Fruit fly (Drosophila melanogaster) whole organism, wandering third instar larva: ENCODE results near the gene CG10793.

Experiments
- Abd-B ChIP-seq: fragments of >200 bp; optimal IDR thresholded peaks from 2 replicates; lab custom pipeline; 2017; ENCODE audit warnings: missing biosample characterization, missing genetic modification characterization
- CG32264 ChIP-seq: fragments of 200-800 bp; sonication (Bioruptor generic); optimal IDR thresholded peaks from 2 replicates; lab custom pipeline; 2016; ENCODE audit warnings: missing biosample characterization, missing genetic modification characterization
- CG9705 ChIP-seq: fragments of 200-800 bp; sonication (Bioruptor generic); optimal IDR thresholded peaks from 2 replicates; lab custom pipeline; 2018; ENCODE audit warnings: missing biosample characterization, mild to moderate bottlenecking, missing genetic modification characterization
- CrebA ChIP-seq: fragments of 200-800 bp; sonication (Bioruptor generic); optimal IDR thresholded peaks from 2 replicates; lab custom pipeline; 2016; ENCODE audit warnings: missing biosample characterization, mild to moderate bottlenecking, missing genetic modification characterization, borderline replicate concordance
- Dfd ChIP-seq: fragments of >200 bp; optimal IDR thresholded peaks from 2 replicates; lab custom pipeline; 2017; ENCODE audit warnings: missing biosample characterization, missing genetic modification characterization
- Dif ChIP-seq: fragments of 200-275, 200-300 bp; sonication (Bioruptor generic); optimal IDR thresholded peaks from 2 replicates; lab custom pipeline; 2018; ENCODE audit warnings: missing biosample characterization, missing genetic modification characterization; ENCODE audit not compliant: partially characterized antibody
- GATAd ChIP-seq: sonication (Bioruptor generic); optimal IDR thresholded peaks from 2 replicates; lab custom pipeline; 2016; ENCODE audit warnings: missing biosample characterization, missing genetic modification characterization
- HLH106 ChIP-seq: fragments of 200-800 bp; optimal IDR thresholded peaks from 3 replicates; lab custom pipeline; 2019; ENCODE audit warnings: missing biosample characterization, mild to moderate bottlenecking, missing genetic modification characterization, moderate library complexity
- Hnf4 ChIP-seq: fragments of 200-800 bp; sonication (Bioruptor generic); optimal IDR thresholded peaks from 2 replicates; lab custom pipeline; 2016; ENCODE audit warnings: missing biosample characterization, mild to moderate bottlenecking, missing genetic modification characterization
- Hr78 ChIP-seq: fragments of >200 bp; optimal IDR thresholded peaks from 2 replicates; lab custom pipeline; 2017; ENCODE audit warnings: missing biosample characterization, missing genetic modification characterization
- Hr83 ChIP-seq: fragments of 200-300 bp; sonication (Bioruptor generic); optimal IDR thresholded peaks from 2 replicates; lab custom pipeline; 2016; ENCODE audit warnings: missing biosample characterization, mild to moderate bottlenecking, missing genetic modification characterization, moderate library complexity; ENCODE audit not compliant: poor library complexity, severe bottlenecking
- Jra ChIP-seq: sonication (Bioruptor generic); optimal IDR thresholded peaks from 2 replicates; lab custom pipeline; 2016; ENCODE audit warnings: missing biosample characterization, missing genetic modification characterization
- Myc ChIP-seq: fragments of >200 bp; optimal IDR thresholded peaks from 2 replicates; lab custom pipeline; 2017
- N ChIP-seq: fragments of >200 bp; optimal IDR thresholded peaks from 2 replicates; lab custom pipeline; 2018; ENCODE audit warnings: missing biosample characterization, missing external identifiers, missing genetic modification characterization
- OdsH ChIP-seq: fragments of 200-800 bp; sonication (Bioruptor generic); optimal IDR thresholded peaks from 2 replicates; lab custom pipeline; 2016; ENCODE audit warnings: missing biosample characterization, mild to moderate bottlenecking, missing genetic modification characterization
- Rel ChIP-seq, 2 experiments: fragments of 200-800 bp; sonication (Bioruptor generic) in 1 of 2; optimal IDR thresholded peaks; 2 replicates in 1 of 2; 3 replicates in 1 of 2; lab custom pipeline; 2016 to 2019; ENCODE audit warnings: mild to moderate bottlenecking in 2 of 2, missing biosample characterization in 2 of 2, missing genetic modification characterization in 2 of 2, moderate library complexity in 1 of 2
- Vsx2 ChIP-seq: fragments of 200-300, 225-300 bp; sonication (Bioruptor generic); optimal IDR thresholded peaks from 2 replicates; lab custom pipeline; 2018; ENCODE audit warnings: missing biosample characterization, missing genetic modification characterization; ENCODE audit not compliant: partially characterized antibody
- br ChIP-seq: fragments of 200-800 bp; sonication (Bioruptor generic); optimal IDR thresholded peaks from 2 replicates; lab custom pipeline; 2016; ENCODE audit warnings: missing biosample characterization, missing genetic modification characterization
- brk ChIP-seq: fragments of 200-800 bp; sonication (Bioruptor generic); optimal IDR thresholded peaks from 2 replicates; lab custom pipeline; 2016; ENCODE audit warnings: missing biosample characterization, mild to moderate bottlenecking, missing genetic modification characterization
- dl ChIP-seq, 2 experiments: fragments of 175-275, 200-275 bp in 1 of 2; fragments of 200-275 bp in 1 of 2; sonication (Bioruptor generic); optimal IDR thresholded peaks; lab custom pipeline; 2018; ENCODE audit warnings: mild to moderate bottlenecking in 2 of 2, missing biosample characterization in 2 of 2, missing genetic modification characterization in 2 of 2, moderate library complexity in 2 of 2; ENCODE audit not compliant: partially characterized antibody in 2 of 2, insufficient read depth in 1 of 2
- dmrt93B ChIP-seq: fragments of 200-800 bp; sonication (Bioruptor generic); optimal IDR thresholded peaks from 2 replicates; lab custom pipeline; 2018; ENCODE audit warnings: missing biosample characterization, mild to moderate bottlenecking, missing genetic modification characterization
- dsf ChIP-seq: sonication (Bioruptor generic); optimal IDR thresholded peaks from 2 replicates; lab custom pipeline; 2016; ENCODE audit warnings: missing biosample characterization, missing genetic modification characterization, borderline replicate concordance
- ey ChIP-seq: fragments of 200-800 bp; sonication (Bioruptor generic); optimal IDR thresholded peaks from 2 replicates; lab custom pipeline; 2016; ENCODE audit warnings: missing biosample characterization, missing genetic modification characterization
- foxo ChIP-seq, 2 experiments: fragments of 200-800 bp; sonication (Bioruptor generic); optimal IDR thresholded peaks; 2 replicates in 1 of 2; 3 replicates in 1 of 2; lab custom pipeline; 2016 to 2017; ENCODE audit warnings: missing biosample characterization in 2 of 2, missing genetic modification characterization in 2 of 2
- fru ChIP-seq: fragments of 200-800 bp; sonication (Bioruptor generic); optimal IDR thresholded peaks from 3 replicates; lab custom pipeline; 2016; ENCODE audit warnings: missing biosample characterization, mild to moderate bottlenecking, missing genetic modification characterization
- h ChIP-seq: fragments of 200-800 bp; sonication (Bioruptor generic); optimal IDR thresholded peaks from 3 replicates; lab custom pipeline; 2016; ENCODE audit warnings: missing biosample characterization, mild to moderate bottlenecking, missing genetic modification characterization
- jim ChIP-seq: fragments of 175-275, 200-325 bp; sonication (Bioruptor generic); optimal IDR thresholded peaks from 2 replicates; lab custom pipeline; 2016; ENCODE audit warnings: missing biosample characterization, mild to moderate bottlenecking, missing genetic modification characterization
- lola ChIP-seq: fragments of >200 bp; optimal IDR thresholded peaks from 2 replicates; lab custom pipeline; 2017; ENCODE audit warnings: missing biosample characterization, missing genetic modification characterization
- pan ChIP-seq: fragments of >200 bp; optimal IDR thresholded peaks from 2 replicates; lab custom pipeline; 2017
- psq ChIP-seq: fragments of 200-800 bp; sonication (Bioruptor generic); optimal IDR thresholded peaks from 3 replicates; lab custom pipeline; 2017; ENCODE audit warnings: missing biosample characterization, mild to moderate bottlenecking, missing genetic modification characterization, moderate library complexity
- rgr ChIP-seq: fragments of 200-800 bp; sonication (Bioruptor generic); optimal IDR thresholded peaks from 3 replicates; lab custom pipeline; 2016; ENCODE audit warnings: missing biosample characterization, mild to moderate bottlenecking, missing genetic modification characterization
- sage ChIP-seq: fragments of 200-800 bp; sonication (Bioruptor generic); optimal IDR thresholded peaks from 2 replicates; lab custom pipeline; 2016; ENCODE audit warnings: missing biosample characterization, mild to moderate bottlenecking, missing genetic modification characterization
- sv ChIP-seq: fragments of 200-800 bp; sonication (Bioruptor generic); optimal IDR thresholded peaks from 3 replicates; lab custom pipeline; 2016; ENCODE audit warnings: missing biosample characterization, missing genetic modification characterization
- tai ChIP-seq: sonication (Bioruptor generic); optimal IDR thresholded peaks from 2 replicates; lab custom pipeline; 2016; ENCODE audit warnings: missing biosample characterization, missing genetic modification characterization
- usp ChIP-seq: fragments of >200 bp; optimal IDR thresholded peaks from 2 replicates; lab custom pipeline; 2017; ENCODE audit warnings: missing biosample characterization, missing genetic modification characterization
- woc ChIP-seq: sonication (Bioruptor generic); optimal IDR thresholded peaks from 2 replicates; lab custom pipeline; 2016; ENCODE audit warnings: missing biosample characterization, mild to moderate bottlenecking, missing genetic modification characterization

CG10793 gene

DNA sequence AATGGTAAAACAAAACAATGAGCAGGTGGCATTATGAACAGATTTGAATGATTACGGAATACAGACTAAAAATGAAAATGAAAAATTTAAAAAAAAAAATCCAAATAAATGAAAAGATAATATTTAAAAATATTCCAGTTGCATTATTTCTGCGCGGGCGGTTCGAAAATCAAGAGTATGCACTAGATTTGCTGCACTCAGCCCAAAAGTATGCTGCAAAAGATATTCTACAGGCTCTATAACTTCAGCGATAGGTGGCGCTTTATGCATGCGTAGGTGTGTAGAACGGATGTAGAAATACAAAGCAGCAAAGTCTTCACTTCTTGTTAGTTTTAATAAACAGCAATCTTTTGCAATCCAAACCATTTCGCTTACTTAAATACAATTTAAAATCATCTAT, 27.5 kb upstream of the CG10793 start:
- no peak for TF ChIP-seq Hr83 (GFP tag; lab: Kevin White, UChicago)
- peak; percentile 7 for TF ChIP-seq brk
- TF ChIP-seq Myc (lab: Kevin White, UChicago): peak; percentile 73
- TF ChIP-seq, all 38 proteins: peak for 2

DNA sequence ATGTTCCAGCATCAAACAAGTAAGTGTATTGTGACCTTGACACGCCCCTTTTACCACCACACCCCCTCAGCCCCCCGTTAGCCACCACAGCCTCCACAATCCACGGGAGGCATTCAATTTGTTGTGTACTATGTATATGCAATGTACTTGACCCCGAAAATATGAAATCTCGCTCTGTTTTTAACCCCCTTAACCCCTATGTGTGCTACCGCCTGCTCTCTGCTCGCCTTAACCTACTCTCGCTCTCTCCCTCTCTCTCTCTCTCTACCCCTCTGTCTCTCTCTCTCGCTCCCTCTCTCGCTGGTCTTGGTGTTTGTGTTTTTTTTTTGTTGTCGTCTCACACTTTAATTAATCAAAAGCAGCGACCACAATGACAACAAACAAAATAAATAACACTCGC, 16.3 kb upstream of the CG10793 start:
- TF ChIP-seq Abd-B (GFP tag; lab: Kevin White, UChicago) (no peak), br (GFP tag; lab: Kevin White, UChicago) (no peak), brk (no peak), usp (GFP tag; lab: Kevin White, UChicago) (no peak), dl (GFP tag; optimal IDR thresholded peaks at IDR 0.05; lab: Kevin White, UChicago; ENCODE audit: insufficient read depth in 1 of 2, partially characterized antibody in 2 of 2) (no peak), GATAd (no peak), h (GFP tag; lab: Kevin White, UChicago) (no peak), Dfd (GFP tag; lab: Kevin White, UChicago) (no peak), CrebA (GFP tag; lab: Kevin White, UChicago) (no peak), Jra (GFP tag; lab: Kevin White, UChicago) (no peak), rgr (no peak), jim (GFP tag; lab: Kevin White, UChicago) (no peak), CG9705 (GFP tag; lab: Kevin White, UChicago) (no peak), sv (no peak), HLH106 (tag; lab: Kevin White, UChicago) (no peak), tai (no peak)
- TF ChIP-seq, all 38 proteins: peak for 0

DNA sequence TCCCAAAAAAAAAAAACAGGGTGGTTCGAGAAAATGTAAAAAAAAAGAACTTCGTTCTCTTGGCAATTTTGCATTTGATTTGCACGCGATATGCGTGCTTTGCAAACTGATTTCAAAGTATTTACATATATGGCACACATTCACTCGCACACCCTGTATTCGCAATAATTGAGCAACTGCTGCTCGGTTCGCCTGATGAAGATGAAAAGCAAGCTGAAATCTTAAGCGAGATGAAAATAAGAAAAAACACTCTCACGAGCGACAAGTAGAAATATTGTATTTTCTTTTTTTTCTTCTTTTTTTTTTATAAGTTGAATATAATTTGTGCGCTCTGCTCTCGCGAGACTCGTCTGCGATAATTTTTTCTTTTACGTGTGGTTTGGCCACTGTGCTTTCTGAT, 12.8 kb upstream of the CG10793 start:
- TF ChIP-seq brk (no peak), psq (GFP tag; lab: Kevin White, UChicago) (peak; percentile 27), HLH106 (tag; lab: Kevin White, UChicago) (peak; percentile 43), rgr (peak; percentile 48), CG32264 (GFP tag; lab: Kevin White, UChicago) (no peak), N (GFP tag; lab: Kevin White, UChicago) (no peak), Hnf4 (GFP tag; lab: Kevin White, UChicago) (peak; percentile 23), fru (peak; percentile 42), Jra (GFP tag; lab: Kevin White, UChicago) (no peak), OdsH (peak; percentile 32), jim (GFP tag; lab: Kevin White, UChicago) (no peak), dmrt93B (peak; percentile 10), Myc (lab: Kevin White, UChicago) (no peak), pan (lab: Kevin White, UChicago) (no peak), br (GFP tag; lab: Kevin White, UChicago) (peak; percentile 14), foxo (GFP tag; optimal IDR thresholded peaks at IDR 0.05; lab: Kevin White, UChicago) (peak in 1 of 2 experiments; percentile 67), Dif (GFP tag; lab: Kevin White, UChicago) (no peak), h (GFP tag; lab: Kevin White, UChicago) (peak; percentile 50), sv (peak; percentile 47), woc (GFP tag; lab: Kevin White, UChicago) (no peak), GATAd (no peak), Hr83 (GFP tag; lab: Kevin White, UChicago) (peak; percentile 17), dl (GFP tag; optimal IDR thresholded peaks at IDR 0.05; lab: Kevin White, UChicago; ENCODE audit: insufficient read depth in 1 of 2, partially characterized antibody in 2 of 2) (no peak), CrebA (GFP tag; lab: Kevin White, UChicago) (no peak), dsf (GFP tag; lab: Kevin White, UChicago) (no peak), lola (no peak), tai (no peak), Dfd (GFP tag; lab: Kevin White, UChicago) (no peak), sage (GFP tag; lab: Kevin White, UChicago) (no peak), Hr78 (GFP tag; lab: Kevin White, UChicago) (no peak), Vsx2 (GFP tag; lab: Kevin White, UChicago) (no peak), CG9705 (GFP tag; lab: Kevin White, UChicago) (no peak), ey (GFP tag; lab: Kevin White, UChicago) (peak; percentile 64), Rel (GFP tag; optimal IDR thresholded peaks at IDR 0.05; lab: Kevin White, UChicago) (no peak), Rel (tag; optimal IDR thresholded peaks at IDR 0.05; lab: Kevin White, UChicago) (no peak)
